Worm (Caenorhabditis elegans): ENCODE data around the gene F47D12.6.

DNA sequence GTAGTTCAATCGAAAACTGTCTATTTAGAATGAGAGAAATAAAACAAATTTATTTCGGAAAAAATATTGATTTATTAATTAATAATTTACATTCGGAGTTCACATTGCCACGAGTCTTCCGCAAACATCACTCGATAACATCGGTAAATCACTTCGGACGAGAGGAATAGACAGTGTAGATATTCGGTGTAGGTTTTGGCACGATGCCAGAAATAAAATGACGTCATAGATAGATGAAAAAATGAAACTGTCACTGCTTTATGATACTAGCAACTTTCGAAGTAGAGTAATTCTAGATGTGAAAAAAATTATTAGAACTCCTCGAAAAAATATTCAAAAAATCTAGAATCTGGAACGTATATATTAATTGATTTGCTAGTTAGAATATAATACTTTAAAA lies 7.6 kb downstream of the F47D12.6 start:
- no peak for TF ChIP-seq nhr-43 (tag; optimal IDR thresholded peaks at IDR 0.05; ENCODE audit: poor library complexity, severe bottlenecking)
- no peak for TF ChIP-seq elt-3 (tag; optimal IDR thresholded peaks at IDR 0.05)
- TF ChIP-seq hmg-11 (tag; optimal IDR thresholded peaks at IDR 0.05) = no peak
- no peak for TF ChIP-seq pqm-1 (tag; optimal IDR thresholded peaks at IDR 0.05)
- no peak for TF ChIP-seq elt-1 (tag; optimal IDR thresholded peaks at IDR 0.05)
- TF ChIP-seq ceh-82 (tag; optimal IDR thresholded peaks at IDR 0.05) = no peak
